Worm (Caenorhabditis elegans): ENCODE results near the gene sbds-1.

Gene sbds-1

ce11 chrIII:668303-668893 is 30.2 kb upstream of the sbds-1 start, which contains the start of gene W02B3.3:
W02B3.3 (minus strand) TSS chrIII:668433.
- peak; percentile 26; the same call in 1 of the 2 replicates for TF ChIP-seq egl-44 (GFP tag; IDR thresholded peaks at IDR 0.05)
- TF ChIP-seq lin-40 (tag; optimal IDR thresholded peaks at IDR 0.05): peak; percentile 57
- TF ChIP-seq dox-1 (GFP tag; IDR thresholded peaks at IDR 0.05): peak; percentile 17; the same call in 1 of the 2 replicates
- peak in 1 of 3 experiments; percentile 45 for TF ChIP-seq lin-35 (GFP tag; optimal IDR thresholded peaks at IDR 0.05)
- no peak for TF ChIP-seq B0035.1 (tag; optimal IDR thresholded peaks at IDR 0.05)
- no peak for TF ChIP-seq unc-62 (GFP tag; optimal IDR thresholded peaks at IDR 0.05)
- TF ChIP-seq ztf-26 (tag; optimal IDR thresholded peaks at IDR 0.05): no peak
- 0 out of 2 replicates have a peak, but pooled peaks have one; percentile 16 for TF ChIP-seq pbrm-1 (GFP tag; IDR thresholded peaks at IDR 0.05)
- peak; percentile 66 for TF ChIP-seq ceh-27 (GFP tag; optimal IDR thresholded peaks at IDR 0.05)
- TF ChIP-seq mcd-1 (GFP tag; IDR thresholded peaks at IDR 0.05): peak; percentile 39; the same call in 1 of the 2 replicates
- peak; percentile 87 for TF ChIP-seq zfh-2 (GFP tag; conservative IDR thresholded peaks at IDR 0.05)
- TF ChIP-seq ceh-79 (tag; optimal IDR thresholded peaks at IDR 0.05): no peak
- TF ChIP-seq K12H6.12 (tag; optimal IDR thresholded peaks at IDR 0.05): peak; percentile 59
- peak; percentile 41; the same call in 1 of the 2 replicates for TF ChIP-seq hmg-1.2 (GFP tag; IDR thresholded peaks at IDR 0.05)

ce11 chrIII:665173-665757 is 27.0 kb upstream of the sbds-1 start, which contains the start of gene C09F5.3:
C09F5.3 (minus strand) TSS chrIII:665266.
- TF ChIP-seq zfh-2 (GFP tag; conservative IDR thresholded peaks at IDR 0.05) (peak; percentile 42; the same call in 1 of the 2 replicates), mxl-1 (tag; optimal IDR thresholded peaks at IDR 0.05) (no peak), ztf-25 (GFP tag; IDR thresholded peaks at IDR 0.05) (no peak)

- no peak for TF ChIP-seq attf-6 (GFP tag; IDR thresholded peaks at IDR 0.05)
- TF ChIP-seq F33H1.4 (GFP tag; IDR thresholded peaks at IDR 0.05): no peak
- no peak for TF ChIP-seq Y67H2A.10 (GFP tag; conservative IDR thresholded peaks at IDR 0.05)
- TF ChIP-seq nfya-1 (tag; optimal IDR thresholded peaks at IDR 0.05; ENCODE audit: borderline replicate concordance, insufficient read depth): no peak
- TF ChIP-seq C06A6.2 (GFP tag; conservative IDR thresholded peaks at IDR 0.05): no peak
- TF ChIP-seq lin-54 (GFP tag; optimal IDR thresholded peaks at IDR 0.05): no peak
- TF ChIP-seq aptf-3 (GFP tag; IDR thresholded peaks at IDR 0.05): no peak
- no peak for TF ChIP-seq ekl-4 (GFP tag; IDR thresholded peaks at IDR 0.05)
- TF ChIP-seq B0336.3 (GFP tag; IDR thresholded peaks at IDR 0.05): no peak
- no peak for TF ChIP-seq egl-18 (GFP tag; IDR thresholded peaks at IDR 0.05)
- no peak for TF ChIP-seq efl-1 (GFP tag; optimal IDR thresholded peaks at IDR 0.05)
- TF ChIP-seq ztf-22 (GFP tag; optimal IDR thresholded peaks at IDR 0.05): no peak
- no peak for TF ChIP-seq mel-28 (tag; optimal IDR thresholded peaks at IDR 0.05; ENCODE audit: borderline replicate concordance)
- no peak for TF ChIP-seq F52B5.7 (tag; optimal IDR thresholded peaks at IDR 0.05)
- TF ChIP-seq F49E8.2 (tag; optimal IDR thresholded peaks at IDR 0.05; ENCODE audit: insufficient read depth): no peak
- TF ChIP-seq ztf-3 (GFP tag; optimal IDR thresholded peaks at IDR 0.05): no peak
- TF ChIP-seq let-526 (GFP tag; IDR thresholded peaks at IDR 0.05): no peak
Observed at ce11 chrIII:658357-658756, 20.1 kb upstream of the sbds-1 start, which contains the start of gene C09F5.1. C09F5.1 (plus strand) TSS chrIII:658709.

- TF ChIP-seq nfya-1 (tag; optimal IDR thresholded peaks at IDR 0.05; ENCODE audit: borderline replicate concordance, insufficient read depth): no peak
- no peak for TF ChIP-seq egrh-3 (GFP tag; IDR thresholded peaks at IDR 0.05)
- TF ChIP-seq Y95B8A.8 (GFP tag; IDR thresholded peaks at IDR 0.05): no peak
- TF ChIP-seq let-607 (tag; optimal IDR thresholded peaks at IDR 0.05): no peak
- no peak for TF ChIP-seq akir-1 (GFP tag; optimal IDR thresholded peaks at IDR 0.05)
- TF ChIP-seq hmg-20 (GFP tag; IDR thresholded peaks at IDR 0.05): no peak
- TF ChIP-seq ccch-3 (GFP tag; optimal IDR thresholded peaks at IDR 0.05): no peak
- TF ChIP-seq lin-40 (tag; optimal IDR thresholded peaks at IDR 0.05): no peak
- no peak for TF ChIP-seq hlh-26 (GFP tag; conservative IDR thresholded peaks at IDR 0.05)
- no peak for TF ChIP-seq attf-5 (GFP tag; optimal IDR thresholded peaks at IDR 0.05)
- no peak for TF ChIP-seq nfyb-1 (GFP tag; IDR thresholded peaks at IDR 0.05)
Observed at ce11 chrIII:657241-657640, 19.0 kb upstream of the sbds-1 start.
